Worm (Caenorhabditis elegans): ENCODE results near the gene T10D4.11.
"Not testable (repeated sequence)": the region's sequence is repeated elsewhere in the genome, so short reads cannot be mapped to it uniquely, and the experiment has no call there.

The T10D4.11 gene

DNA sequence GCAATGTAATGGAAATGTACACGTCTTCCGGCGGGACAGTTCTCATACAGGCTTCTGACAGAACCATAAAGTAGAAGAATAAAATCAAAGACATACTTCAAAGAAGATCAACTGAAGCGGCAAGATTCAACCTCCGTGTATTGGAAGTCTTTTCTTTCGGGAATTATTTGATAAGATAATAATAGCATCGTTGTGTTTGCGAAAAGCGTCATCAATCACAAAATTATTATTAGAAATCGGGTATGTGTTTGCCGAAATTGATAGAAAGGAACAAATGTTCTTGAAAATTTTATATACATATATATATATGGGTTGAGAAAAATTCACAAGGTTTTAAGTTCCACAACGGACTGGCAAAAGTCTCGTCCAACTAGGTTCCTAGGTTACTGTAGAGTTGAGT is 42.1 kb upstream of the T10D4.11 start, which contains the start of gene Y27F2A.9:
TSS of gene Y27F2A.9 (minus strand) at position 101 of the 400 bp plus-strand sequence.
- not testable (repeated sequence) for TF ChIP-seq ztf-1 (GFP tag; conservative IDR thresholded peaks at IDR 0.05); lin-39 (tag; optimal IDR thresholded peaks at IDR 0.05); nhr-237 (tag; optimal IDR thresholded peaks at IDR 0.05)

DNA sequence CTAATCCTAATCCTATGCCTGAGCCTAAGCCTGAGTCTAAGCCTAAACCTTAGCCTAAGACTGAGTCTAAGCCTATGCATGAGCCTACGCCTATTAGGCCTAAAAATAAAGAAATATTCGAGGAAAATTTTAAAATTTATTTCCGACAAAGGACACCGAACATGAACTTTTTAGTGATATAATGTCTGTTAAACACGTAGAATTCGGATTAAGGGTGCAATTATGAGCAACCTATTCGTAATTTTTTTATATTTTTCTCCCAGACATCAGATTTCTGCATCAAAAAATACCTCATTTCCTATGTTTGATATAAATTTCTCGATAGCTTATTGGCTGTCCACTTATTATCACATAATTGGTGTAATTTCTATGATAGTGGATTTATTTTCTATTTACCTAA is 39.6 kb upstream of the T10D4.11 start, which contains the start of gene Y27F2A.11:
TSS of gene Y27F2A.11 (plus strand) at position 301 of the 400 bp plus-strand sequence.
- TF ChIP-seq ztf-4, alr-1, ceh-16 (tag; optimal IDR thresholded peaks at IDR 0.05): not testable (repeated sequence)

DNA sequence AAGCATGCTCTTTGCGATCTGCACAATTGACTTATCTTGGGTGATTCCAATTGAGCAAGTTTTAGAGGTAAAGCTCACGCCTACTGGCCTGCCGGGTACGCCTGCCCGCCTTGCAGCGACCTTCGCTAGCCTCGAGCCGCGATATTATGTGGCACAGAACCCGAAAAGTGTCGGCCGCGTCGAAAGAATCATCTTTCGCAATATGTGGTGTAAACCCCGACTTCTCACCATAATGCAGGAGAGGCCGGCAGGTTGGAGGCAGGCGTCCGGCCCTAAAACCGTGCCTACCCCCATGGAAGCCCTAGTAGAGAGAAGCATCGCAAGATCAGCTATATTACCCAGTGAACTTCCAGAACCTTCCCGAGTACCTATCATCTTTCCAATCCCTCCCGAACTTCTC is 36.4 kb upstream of the T10D4.11 start:
- no peak for TF ChIP-seq nhr-23 (tag; optimal IDR thresholded peaks at IDR 0.05)
- TF ChIP-seq nhr-77 (tag; optimal IDR thresholded peaks at IDR 0.05), result no peak
- no peak for TF ChIP-seq zag-1 (tag; optimal IDR thresholded peaks at IDR 0.05)
- no peak for TF ChIP-seq ZK546.5 (tag; optimal IDR thresholded peaks at IDR 0.05)
- no peak for TF ChIP-seq blmp-1 (tag; optimal IDR thresholded peaks at IDR 0.05; ENCODE audit: insufficient read depth)
- no peak for TF ChIP-seq elt-3 (tag; optimal IDR thresholded peaks at IDR 0.05)
- no peak for TF ChIP-seq mdl-1 (tag; optimal IDR thresholded peaks at IDR 0.05)
- TF ChIP-seq unc-55 (GFP tag; optimal IDR thresholded peaks at IDR 0.05), result no peak
- no peak for TF ChIP-seq Y55F3AM.14 (GFP tag; optimal IDR thresholded peaks at IDR 0.05)
- no peak for TF ChIP-seq F13H6.1 (tag; optimal IDR thresholded peaks at IDR 0.05)
- no peak for TF ChIP-seq alr-1 (tag; optimal IDR thresholded peaks at IDR 0.05)
- TF ChIP-seq C34F6.9 (tag; optimal IDR thresholded peaks at IDR 0.05), result no peak
- TF ChIP-seq egl-27 (tag; optimal IDR thresholded peaks at IDR 0.05), result no peak
- TF ChIP-seq nhr-25 (tag; optimal IDR thresholded peaks at IDR 0.05), result no peak
- TF ChIP-seq unc-39 (tag; optimal IDR thresholded peaks at IDR 0.05), result no peak
- no peak for TF ChIP-seq unc-62 (GFP tag; optimal IDR thresholded peaks at IDR 0.05)
- TF ChIP-seq ceh-82 (tag; optimal IDR thresholded peaks at IDR 0.05), result no peak
- no peak for TF ChIP-seq mab-5 (tag; optimal IDR thresholded peaks at IDR 0.05)
- TF ChIP-seq nhr-237 (tag; optimal IDR thresholded peaks at IDR 0.05), result no peak
- no peak for TF ChIP-seq gmeb-1 (tag; optimal IDR thresholded peaks at IDR 0.05)

DNA sequence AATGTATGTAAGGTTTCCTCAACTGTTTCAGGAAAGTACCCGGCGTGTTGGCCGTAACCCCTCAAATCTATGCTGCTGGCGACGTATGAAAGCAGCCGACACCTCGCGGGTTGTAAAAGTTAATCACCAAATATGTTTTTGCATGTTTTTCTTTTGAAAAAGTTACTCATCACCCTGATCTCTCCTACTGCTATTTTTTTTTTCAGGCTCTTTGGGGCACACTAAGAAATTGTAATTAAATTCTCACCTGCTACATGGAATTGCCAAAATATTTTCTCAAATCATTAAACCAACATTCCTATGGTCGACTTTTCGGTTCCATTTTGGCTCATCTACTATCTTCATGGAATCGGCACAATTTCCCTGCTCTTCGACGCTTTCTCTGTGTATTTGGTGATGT is 35.4 kb upstream of the T10D4.11 start, which contains the start of gene sri-78:
TSS of gene sri-78 (plus strand) at position 301 of the 400 bp plus-strand sequence.
- not testable (repeated sequence) for TF ChIP-seq nhr-77, ceh-16, ztf-11 (tag; optimal IDR thresholded peaks at IDR 0.05)

DNA sequence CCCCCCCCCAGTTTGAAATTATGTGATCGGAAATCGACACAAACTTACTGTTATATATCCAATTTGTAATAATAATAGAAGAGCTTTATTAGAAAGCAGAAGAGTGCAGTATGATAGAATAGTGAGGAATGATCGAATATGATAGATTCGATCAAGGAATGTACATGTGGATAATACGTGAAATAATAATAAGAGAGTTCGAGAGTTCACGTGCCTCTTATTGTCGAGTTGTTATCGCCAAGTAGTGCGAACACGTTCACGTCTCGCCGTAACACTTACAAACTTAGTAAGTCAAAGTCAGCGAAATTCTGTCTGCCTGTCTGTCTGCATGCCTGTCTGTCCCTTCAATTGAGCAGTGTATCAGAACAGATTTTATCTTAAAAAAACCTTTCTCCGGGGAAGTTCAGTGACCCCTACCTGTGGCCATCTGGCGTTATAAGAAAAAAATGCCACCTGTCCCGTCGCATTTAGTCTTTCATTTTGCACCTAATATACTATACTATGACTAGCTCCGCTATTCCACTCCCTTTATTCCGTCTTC is 33.9 kb upstream of the T10D4.11 start, which contains the start of the genes Y27F2A.6 and Y27F2A.8:
TSS of gene Y27F2A.6 (minus strand) at position 101 of the 541 bp plus-strand sequence.
TSS of gene Y27F2A.8 (plus strand) at position 491 of the 541 bp plus-strand sequence.
- TF ChIP-seq nhr-12, nhr-25, mbf-1 (tag; optimal IDR thresholded peaks at IDR 0.05): not testable (repeated sequence)

DNA sequence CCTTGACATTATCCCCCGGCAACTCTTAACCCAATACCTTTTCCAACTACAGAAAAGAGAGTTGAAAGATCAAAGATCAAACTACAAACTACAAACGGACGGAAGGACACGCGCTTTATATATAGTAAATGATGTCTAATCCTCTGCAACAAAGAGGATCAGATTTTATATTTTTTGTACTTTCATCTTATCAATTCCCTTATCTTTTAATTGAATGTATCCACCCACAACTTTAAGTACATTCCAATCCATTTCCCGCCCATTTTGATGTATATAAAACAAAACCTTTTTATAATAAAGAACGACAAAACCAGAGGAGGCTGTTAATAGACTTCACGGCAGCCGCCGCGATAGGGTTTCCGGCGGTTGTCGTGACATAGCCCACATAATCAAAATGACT is 28.2 kb upstream of the T10D4.11 start, which contains the start of gene sri-40:
TSS of gene sri-40 (plus strand) at position 301 of the 400 bp plus-strand sequence.
- TF ChIP-seq elt-1, nhr-237, nhr-10 (tag; optimal IDR thresholded peaks at IDR 0.05): not testable (repeated sequence)

DNA sequence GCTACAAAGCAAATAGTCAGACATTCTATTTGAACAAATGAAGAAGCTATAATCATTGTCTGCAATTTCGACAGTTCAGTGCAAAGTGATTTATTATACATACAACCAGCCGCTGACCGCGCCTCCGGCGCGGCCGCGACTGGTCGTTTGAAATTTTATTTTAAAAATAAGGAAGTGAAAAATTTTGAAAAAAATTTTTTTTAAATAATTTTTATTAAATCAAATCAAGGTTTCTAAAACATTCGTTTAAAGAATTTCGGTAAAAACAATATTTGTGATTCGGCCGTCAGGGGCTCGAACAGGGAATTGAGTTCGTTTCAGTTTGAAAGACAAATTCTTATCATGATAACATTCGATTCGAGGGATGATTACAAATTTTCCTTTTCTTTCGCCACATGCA is 22.8 kb upstream of the T10D4.11 start, which contains the start of gene Y27F2A.10:
TSS of gene Y27F2A.10 (minus strand) at position 101 of the 400 bp plus-strand sequence.
- TF ChIP-seq skn-1 (tag; optimal IDR thresholded peaks at IDR 0.05) (no peak), mdl-1 (tag; optimal IDR thresholded peaks at IDR 0.05) (no peak), sma-9 (GFP tag; optimal IDR thresholded peaks at IDR 0.05) (no peak), sma-9 (tag; optimal IDR thresholded peaks at IDR 0.05) (no peak), ZK546.5 (tag; optimal IDR thresholded peaks at IDR 0.05) (no peak)
